Fruit fly (Drosophila melanogaster): Measurements from ENCODE around the gene CG4582.
A peak's percentile ranks its signal among the peaks of the same experiment; 100 is the strongest.

Gene CG4582

DNA sequence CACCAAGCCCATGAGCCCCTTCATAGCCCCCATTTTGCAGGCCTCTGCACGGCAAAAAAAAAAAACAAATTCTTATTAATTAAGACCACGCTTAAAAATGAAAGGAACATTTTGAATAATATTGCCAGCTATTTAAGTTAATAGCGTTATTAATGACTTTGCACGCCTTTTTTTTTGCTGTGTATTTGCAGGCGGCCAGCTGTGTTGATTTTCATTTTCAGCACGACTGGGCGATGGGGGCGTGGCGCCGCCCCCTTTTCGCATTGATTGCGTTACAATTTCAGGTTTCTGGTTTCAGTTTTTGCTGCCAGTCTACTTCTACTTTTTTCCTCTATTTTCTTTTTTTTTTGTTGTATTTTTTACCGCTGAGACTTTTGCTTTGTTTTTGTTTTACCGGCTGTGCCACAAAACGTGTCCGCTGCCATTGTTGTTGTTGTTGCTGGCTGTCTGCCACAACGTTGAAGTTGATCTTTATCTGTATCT is 51.0 kb downstream of the CG4582 start (continued):
- no peak for TF ChIP-seq CG15479 (GFP tag; optimal IDR thresholded peaks at IDR 0.05)
- TF ChIP-seq CG6654 (GFP tag; optimal IDR thresholded peaks at IDR 0.05), result no peak
- no peak for TF ChIP-seq CG16815 (GFP tag; optimal IDR thresholded peaks at IDR 0.05)
- no peak for TF ChIP-seq br (optimal IDR thresholded peaks at IDR 0.05)
- no peak for TF ChIP-seq Mad (GFP tag; optimal IDR thresholded peaks at IDR 0.05)
- peak; percentile 21 for TF ChIP-seq Hmr (GFP tag; optimal IDR thresholded peaks at IDR 0.05)
- peak; percentile 35; the same call in 1 of the 2 replicates for TF ChIP-seq sim (GFP tag; IDR thresholded peaks at IDR 0.05)
- no peak for TF ChIP-seq CG12391 (tag; optimal IDR thresholded peaks at IDR 0.05)
- no peak for TF ChIP-seq CG3995 (GFP tag; optimal IDR thresholded peaks at IDR 0.05)
- TF ChIP-seq wek (GFP tag; optimal IDR thresholded peaks at IDR 0.05), result no peak
- TF ChIP-seq CG6854 (GFP tag; optimal IDR thresholded peaks at IDR 0.05), result no peak
- TF ChIP-seq da (GFP tag; optimal IDR thresholded peaks at IDR 0.05), result no peak
- no peak for TF ChIP-seq maf-S (GFP tag; optimal IDR thresholded peaks at IDR 0.05)
- TF ChIP-seq Hr78 (GFP tag; optimal IDR thresholded peaks at IDR 0.05), result no peak
- TF ChIP-seq CG30403 (GFP tag; optimal IDR thresholded peaks at IDR 0.05), result peak; percentile 32
- TF ChIP-seq disco-r (GFP tag; optimal IDR thresholded peaks at IDR 0.05), result no peak
- peak; percentile 69 for TF ChIP-seq Ptx1 (GFP tag; IDR thresholded peaks at IDR 0.05)
- peak; percentile 65 for TF ChIP-seq Rfx (GFP tag; IDR thresholded peaks at IDR 0.05)
- TF ChIP-seq Lpt (GFP tag; optimal IDR thresholded peaks at IDR 0.05), result no peak
- peak; percentile 47 for TF ChIP-seq Antp (GFP tag; optimal IDR thresholded peaks at IDR 0.05)
- no peak for TF ChIP-seq cato (GFP tag; optimal IDR thresholded peaks at IDR 0.05; ENCODE audit: borderline replicate concordance)
- peak; percentile 5 for TF ChIP-seq Sry-δ (GFP tag; optimal IDR thresholded peaks at IDR 0.05)
- no peak for TF ChIP-seq exex (tag; optimal IDR thresholded peaks at IDR 0.05)
- TF ChIP-seq CG11696 (GFP tag; IDR thresholded peaks at IDR 0.05), result peak; percentile 45; the same call in 1 of the 2 replicates
- no peak for TF ChIP-seq CG10565 (GFP tag; optimal IDR thresholded peaks at IDR 0.05)
- no peak for TF ChIP-seq gfzf (GFP tag; optimal IDR thresholded peaks at IDR 0.05)
- no peak for TF ChIP-seq CG12299 (tag; optimal IDR thresholded peaks at IDR 0.05)
- no peak for TF ChIP-seq CG7928 (GFP tag; optimal IDR thresholded peaks at IDR 0.05)
- TF ChIP-seq Sox100B (GFP tag; optimal IDR thresholded peaks at IDR 0.05), result no peak
- TF ChIP-seq CG9437 (GFP tag; optimal IDR thresholded peaks at IDR 0.05), result no peak
- no peak for TF ChIP-seq CG12769 (tag; optimal IDR thresholded peaks at IDR 0.05)
- no peak for TF ChIP-seq CG13123 (GFP tag; optimal IDR thresholded peaks at IDR 0.05)
- no peak for TF ChIP-seq slp2 (GFP tag; optimal IDR thresholded peaks at IDR 0.05)
- no peak for TF ChIP-seq psq (GFP tag; optimal IDR thresholded peaks at IDR 0.05)
- no peak for TF ChIP-seq CG18764 (GFP tag; optimal IDR thresholded peaks at IDR 0.05)
- peak in 1 of 2 experiments; percentile 32 for TF ChIP-seq Pdp1 (GFP tag; optimal IDR thresholded peaks at IDR 0.05)
- no peak for TF ChIP-seq NfI (GFP tag; optimal IDR thresholded peaks at IDR 0.05)
- no peak for TF ChIP-seq tx (GFP tag; optimal IDR thresholded peaks at IDR 0.05)
- TF ChIP-seq MESR4 (GFP tag; optimal IDR thresholded peaks at IDR 0.05), result no peak
- no peak for TF ChIP-seq pzg (GFP tag; optimal IDR thresholded peaks at IDR 0.05)
- no peak for TF ChIP-seq lilli (GFP tag; optimal IDR thresholded peaks at IDR 0.05)
- TF ChIP-seq CG10462 (GFP tag; optimal IDR thresholded peaks at IDR 0.05), result no peak
- TF ChIP-seq Doc3 (GFP tag; IDR thresholded peaks at IDR 0.05; ENCODE audit: partially characterized antibody), result no peak
- TF ChIP-seq Rx (GFP tag; IDR thresholded peaks at IDR 0.05), result peak; percentile 47; the same call in 1 of the 2 replicates
- no peak for TF ChIP-seq rib (GFP tag; IDR thresholded peaks at IDR 0.05)
- TF ChIP-seq mam (GFP tag; optimal IDR thresholded peaks at IDR 0.05), result peak; percentile 21
- peak; percentile 57; the same call in 1 of the 3 replicates for TF ChIP-seq ken (GFP tag; IDR thresholded peaks at IDR 0.05)
- no peak for TF ChIP-seq Camta (GFP tag; optimal IDR thresholded peaks at IDR 0.05)
- TF ChIP-seq CG4404 (GFP tag; IDR thresholded peaks at IDR 0.05), result peak; percentile 29; the same call in 1 of the 2 replicates
- no peak for TF ChIP-seq crol (GFP tag; IDR thresholded peaks at IDR 0.05)
- no peak for TF ChIP-seq bowl (GFP tag; IDR thresholded peaks at IDR 0.05)
- no peak for TF ChIP-seq wor (GFP tag; IDR thresholded peaks at IDR 0.05)
